Fruit fly (Drosophila melanogaster): ENCODE data around the gene CG11629.

The CG11629 gene

dm6 chr2L:21860566-21860965 lies 37.5 kb downstream of the CG11629 start:
- no peak for TF ChIP-seq CG4496 (GFP tag; IDR thresholded peaks at IDR 0.05)
- peak; percentile 4 for TF ChIP-seq CG13204 (GFP tag; optimal IDR thresholded peaks at IDR 0.05)

dm6 chr2L:21857744-21858143 lies 40.3 kb downstream of the CG11629 start:
- TF ChIP-seq CG17806 (tag; optimal IDR thresholded peaks at IDR 0.05) (no peak), CG10348 (GFP tag; IDR thresholded peaks at IDR 0.05) (no peak), CG9948 (tag; optimal IDR thresholded peaks at IDR 0.05) (no peak), CG14655 (GFP tag; optimal IDR thresholded peaks at IDR 0.05) (no peak), CG13204 (GFP tag; optimal IDR thresholded peaks at IDR 0.05) (no peak), CG8159 (tag; optimal IDR thresholded peaks at IDR 0.05) (no peak), Ets98B (GFP tag; IDR thresholded peaks at IDR 0.05) (no peak)

- TF ChIP-seq CG14655 (GFP tag; optimal IDR thresholded peaks at IDR 0.05) (no peak), CG15710 (tag; optimal IDR thresholded peaks at IDR 0.05) (no peak), rn (GFP tag; IDR thresholded peaks at IDR 0.05) (no peak), D1 (tag; optimal IDR thresholded peaks at IDR 0.05) (no peak), Pif1B (GFP tag; optimal IDR thresholded peaks at IDR 0.05) (no peak), Pif1A (GFP tag; optimal IDR thresholded peaks at IDR 0.05) (no peak), gl (tag; optimal IDR thresholded peaks at IDR 0.05) (no peak), CG12605 (GFP tag; IDR thresholded peaks at IDR 0.05) (no peak), CG9948 (tag; optimal IDR thresholded peaks at IDR 0.05) (no peak), CG32121 (GFP tag; IDR thresholded peaks at IDR 0.05) (no peak), Ets98B (GFP tag; IDR thresholded peaks at IDR 0.05) (no peak), CG8159 (tag; optimal IDR thresholded peaks at IDR 0.05) (no peak), CG4496 (GFP tag; IDR thresholded peaks at IDR 0.05) (no peak), EcR (GFP tag; optimal IDR thresholded peaks at IDR 0.05) (no peak), CG13204 (GFP tag; optimal IDR thresholded peaks at IDR 0.05) (no peak), Snoo (tag; optimal IDR thresholded peaks at IDR 0.05) (no peak), CG34367 (tag; optimal IDR thresholded peaks at IDR 0.05) (no peak), fd96Ca (GFP tag; IDR thresholded peaks at IDR 0.05) (no peak)
Observed at dm6 chr2L:21855824-21856223, 42.3 kb downstream of the CG11629 start.

- TF ChIP-seq CG9948 (tag; optimal IDR thresholded peaks at IDR 0.05) (no peak), rn (GFP tag; IDR thresholded peaks at IDR 0.05) (no peak)
Observed at dm6 chr2L:21855064-21855463, 43.0 kb downstream of the CG11629 start.

- TF ChIP-seq CG14655 (GFP tag; optimal IDR thresholded peaks at IDR 0.05) (no peak), Snoo (tag; optimal IDR thresholded peaks at IDR 0.05) (no peak), CG9948 (tag; optimal IDR thresholded peaks at IDR 0.05) (no peak)
Observed at dm6 chr2L:21853416-21853815, 44.7 kb downstream of the CG11629 start.

- no peak for TF ChIP-seq CG13204 (GFP tag; optimal IDR thresholded peaks at IDR 0.05)
- TF ChIP-seq CG8159 (tag; optimal IDR thresholded peaks at IDR 0.05), result no peak
- TF ChIP-seq Pif1B (GFP tag; optimal IDR thresholded peaks at IDR 0.05), result no peak
- TF ChIP-seq Pif1A (GFP tag; optimal IDR thresholded peaks at IDR 0.05), result no peak
- no peak for TF ChIP-seq CG12605 (GFP tag; IDR thresholded peaks at IDR 0.05)
- no peak for TF ChIP-seq gl (tag; optimal IDR thresholded peaks at IDR 0.05)
- TF ChIP-seq Snoo (tag; optimal IDR thresholded peaks at IDR 0.05), result no peak
- TF ChIP-seq CG15710 (tag; optimal IDR thresholded peaks at IDR 0.05), result no peak
- TF ChIP-seq CG32121 (GFP tag; IDR thresholded peaks at IDR 0.05), result no peak
- TF ChIP-seq rn (GFP tag; IDR thresholded peaks at IDR 0.05), result no peak
- TF ChIP-seq CG10348 (GFP tag; IDR thresholded peaks at IDR 0.05), result no peak
- no peak for TF ChIP-seq D1 (tag; optimal IDR thresholded peaks at IDR 0.05)
- TF ChIP-seq Ets98B (GFP tag; IDR thresholded peaks at IDR 0.05), result no peak
- TF ChIP-seq fd96Ca (GFP tag; IDR thresholded peaks at IDR 0.05), result no peak
- TF ChIP-seq CG4496 (GFP tag; IDR thresholded peaks at IDR 0.05), result no peak
- no peak for TF ChIP-seq CG34367 (tag; optimal IDR thresholded peaks at IDR 0.05)
- TF ChIP-seq CG14655 (GFP tag; optimal IDR thresholded peaks at IDR 0.05), result no peak
- TF ChIP-seq EcR (GFP tag; optimal IDR thresholded peaks at IDR 0.05), result no peak
- no peak for TF ChIP-seq CG17806 (tag; optimal IDR thresholded peaks at IDR 0.05)
Observed at dm6 chr2L:21851454-21851853, 46.6 kb downstream of the CG11629 start.

dm6 chr2L:21849699-21850098 lies 48.4 kb downstream of the CG11629 start:
- TF ChIP-seq CG12605 (GFP tag; IDR thresholded peaks at IDR 0.05), result no peak

- peak; percentile 5 for TF ChIP-seq Snoo (tag; optimal IDR thresholded peaks at IDR 0.05)
- no peak for TF ChIP-seq gl (tag; optimal IDR thresholded peaks at IDR 0.05)
- TF ChIP-seq CG34367 (tag; optimal IDR thresholded peaks at IDR 0.05), result peak; percentile 59
- TF ChIP-seq CG17806 (tag; optimal IDR thresholded peaks at IDR 0.05), result no peak
- TF ChIP-seq CG14655 (GFP tag; optimal IDR thresholded peaks at IDR 0.05), result peak; percentile 43
- TF ChIP-seq CG10348 (GFP tag; IDR thresholded peaks at IDR 0.05), result no peak
- TF ChIP-seq CG15710 (tag; optimal IDR thresholded peaks at IDR 0.05), result peak; percentile 68
- peak; percentile 64 for TF ChIP-seq CG9948 (tag; optimal IDR thresholded peaks at IDR 0.05)
- peak; percentile 61 for TF ChIP-seq Pif1A (GFP tag; optimal IDR thresholded peaks at IDR 0.05)
- TF ChIP-seq CG8159 (tag; optimal IDR thresholded peaks at IDR 0.05), result peak; percentile 74
Observed at dm6 chr2L:21847335-21847734, 50.8 kb downstream of the CG11629 start.

All from whole organism, pupa.